Worm (Caenorhabditis elegans): ENCODE results near the gene ceh-31.
A peak's percentile ranks its signal among the peaks of the same experiment; 100 is the strongest.

Gene ceh-31

ce11 chrX:3099832-3100231, 29.6 kb upstream of the ceh-31 start, which contains the start of gene sec-3 (continued):
- TF ChIP-seq zfp-3 (GFP tag; conservative IDR thresholded peaks at IDR 0.05) (peak; percentile 68), nhr-41 (GFP tag; IDR thresholded peaks at IDR 0.05) (no peak), ceh-20 (GFP tag; IDR thresholded peaks at IDR 0.05) (0 out of 2 replicates have a peak, but pooled peaks have one; percentile 54), F26F4.8 (GFP tag; conservative IDR thresholded peaks at IDR 0.05) (no peak), cey-2 (tag; optimal IDR thresholded peaks at IDR 0.05; ENCODE audit: borderline replicate concordance, insufficient read depth) (no peak), R02D3.7 (tag; optimal IDR thresholded peaks at IDR 0.05) (no peak), lin-38 (GFP tag; IDR thresholded peaks at IDR 0.05) (peak; percentile 86), vab-7 (GFP tag; IDR thresholded peaks at IDR 0.05) (peak; percentile 19; the same call in 1 of the 2 replicates), nhr-11 (tag; optimal IDR thresholded peaks at IDR 0.05) (peak; percentile 49), F37D6.2 (tag; optimal IDR thresholded peaks at IDR 0.05) (peak; percentile 68), ZK546.5 (tag; optimal IDR thresholded peaks at IDR 0.05) (no peak), sdz-12 (GFP tag; optimal IDR thresholded peaks at IDR 0.05) (no peak), dmd-8 (GFP tag; IDR thresholded peaks at IDR 0.05) (no peak), daf-16 (GFP tag; optimal IDR thresholded peaks at IDR 0.05) (peak; percentile 47 to 58), daf-16 (tag; optimal IDR thresholded peaks at IDR 0.05) (peak; percentile 83), unc-39 (tag; optimal IDR thresholded peaks at IDR 0.05) (no peak), nhr-102 (tag; optimal IDR thresholded peaks at IDR 0.05) (peak; percentile 93), fkh-10 (GFP tag; optimal IDR thresholded peaks at IDR 0.05) (peak; percentile 60), arid-1 (GFP tag; conservative IDR thresholded peaks at IDR 0.05) (peak; percentile 80)

DNA sequence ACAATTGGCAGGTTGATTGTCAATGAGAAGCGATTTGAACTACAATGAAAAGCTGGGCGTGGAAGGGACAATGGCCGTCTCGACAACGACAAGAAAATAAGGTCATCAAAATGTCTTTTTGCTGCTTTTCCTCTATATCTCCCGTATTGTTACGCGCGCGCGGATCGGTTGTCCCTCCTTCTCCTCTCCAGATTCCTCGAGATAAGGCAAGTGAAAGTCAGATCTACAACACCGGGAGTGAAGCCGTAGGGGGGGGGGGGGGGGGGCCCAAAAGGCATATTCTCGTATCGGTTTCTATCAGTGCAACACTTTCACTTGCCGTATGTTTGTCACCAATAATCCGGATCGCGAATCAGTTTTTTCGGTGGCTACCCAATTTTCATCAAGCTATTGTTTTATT, 24.1 kb upstream of the ceh-31 start, which contains the start of gene wrt-2:
wrt-2 (minus strand) TSS at position 46 of the 400 bp plus-strand sequence.
- peak; percentile 49; the same call in 1 of the 2 replicates for TF ChIP-seq set-16 (GFP tag; IDR thresholded peaks at IDR 0.05)
- peak; percentile 38 for TF ChIP-seq aha-1 (tag)
- TF ChIP-seq R02D3.7 (tag; optimal IDR thresholded peaks at IDR 0.05) = no peak
- no peak for TF ChIP-seq ctbp-1 (GFP tag; IDR thresholded peaks at IDR 0.05)
- TF ChIP-seq hlh-11 (tag; optimal IDR thresholded peaks at IDR 0.05) = peak; percentile 9
- TF ChIP-seq mxl-3 (GFP tag; optimal IDR thresholded peaks at IDR 0.05) = peak; percentile 24

- TF ChIP-seq mep-1 (tag; optimal IDR thresholded peaks at IDR 0.05) (no peak), egl-43 (GFP tag; IDR thresholded peaks at IDR 0.05) (peak; percentile 6; the same call in 1 of the 2 replicates), fos-1 (tag; optimal IDR thresholded peaks at IDR 0.05) (no peak), hlh-11 (tag; optimal IDR thresholded peaks at IDR 0.05) (peak; percentile 0), dmd-8 (GFP tag; IDR thresholded peaks at IDR 0.05) (peak; percentile 68; the same call in 1 of the 2 replicates), T26A8.4 (GFP tag; IDR thresholded peaks at IDR 0.05) (0 out of 2 replicates have a peak, but pooled peaks have one; percentile 21), tag-97 (GFP tag; IDR thresholded peaks at IDR 0.05) (no peak), daf-16 (GFP tag; optimal IDR thresholded peaks at IDR 0.05) (peak in 1 of 2 experiments; percentile 20), daf-16 (tag; optimal IDR thresholded peaks at IDR 0.05) (no peak), lsy-2 (tag; optimal IDR thresholded peaks at IDR 0.05) (peak in 1 of 2 experiments; percentile 15), ZK546.5 (tag; optimal IDR thresholded peaks at IDR 0.05) (no peak), set-16 (GFP tag; IDR thresholded peaks at IDR 0.05) (peak; percentile 32; the same call in 1 of the 2 replicates), unc-130 (GFP tag; optimal IDR thresholded peaks at IDR 0.05) (no peak), nhr-42 (GFP tag; IDR thresholded peaks at IDR 0.05) (0 out of 2 replicates have a peak, but pooled peaks have one; percentile 4), ama-1 (optimal IDR thresholded peaks at IDR 0.05) (peak; percentile 83), spr-1 (tag; optimal IDR thresholded peaks at IDR 0.05) (no peak), pqm-1 (tag; optimal IDR thresholded peaks at IDR 0.05) (no peak), nhr-237 (tag; optimal IDR thresholded peaks at IDR 0.05) (no peak), ceh-28 (tag; optimal IDR thresholded peaks at IDR 0.05) (no peak), aha-1 (tag) (peak; percentile 71), hmg-1.1 (GFP tag; IDR thresholded peaks at IDR 0.05) (peak; percentile 42; the same call in 1 of the 2 replicates)
Measured at ce11 chrX:3092460-3092859, 22.2 kb upstream of the ceh-31 start.
